Fruit fly (Drosophila melanogaster): ENCODE measurements around the gene GMF.

The GMF gene

dm6 chr2L:16285692-16286359 is 16.9 kb downstream of the GMF start (continued):
- TF ChIP-seq ftz-f1 (GFP tag; optimal IDR thresholded peaks at IDR 0.05) (no peak), CG17385 (GFP tag; optimal IDR thresholded peaks at IDR 0.05) (peak; percentile 79), Hmx (GFP tag; optimal IDR thresholded peaks at IDR 0.05) (peak; percentile 22), nerfin-2 (GFP tag; IDR thresholded peaks at IDR 0.05; ENCODE audit: partially characterized antibody) (no peak), CG17612 (GFP tag; IDR thresholded peaks at IDR 0.05) (no peak), CG6254 (GFP tag; optimal IDR thresholded peaks at IDR 0.05) (peak; percentile 80), CG18262 (tag; optimal IDR thresholded peaks at IDR 0.05) (peak; percentile 86), CG12942 (GFP tag; optimal IDR thresholded peaks at IDR 0.05) (peak; percentile 81), CG4328 (GFP tag; optimal IDR thresholded peaks at IDR 0.05) (no peak), schlank (tag; optimal IDR thresholded peaks at IDR 0.05) (peak; percentile 80), ERR (GFP tag; optimal IDR thresholded peaks at IDR 0.05) (peak; percentile 59), br (optimal IDR thresholded peaks at IDR 0.05) (no peak), btn (GFP tag; optimal IDR thresholded peaks at IDR 0.05) (peak; percentile 68), CG3995 (GFP tag; optimal IDR thresholded peaks at IDR 0.05) (peak; percentile 23), tx (GFP tag; optimal IDR thresholded peaks at IDR 0.05) (peak; percentile 84), CG9817 (tag; optimal IDR thresholded peaks at IDR 0.05) (peak; percentile 82), CG32532 (GFP tag; IDR thresholded peaks at IDR 0.05) (no peak), wek (GFP tag; optimal IDR thresholded peaks at IDR 0.05) (peak; percentile 68), pnt (GFP tag; optimal IDR thresholded peaks at IDR 0.05) (peak; percentile 87), Dfd (GFP tag; optimal IDR thresholded peaks at IDR 0.05) (no peak), Ets97D (GFP tag; optimal IDR thresholded peaks at IDR 0.05) (peak; percentile 41), twi (tag; optimal IDR thresholded peaks at IDR 0.05) (no peak), toy (GFP tag; IDR thresholded peaks at IDR 0.05) (no peak), CG4360 (GFP tag; IDR thresholded peaks at IDR 0.05) (no peak), Ssrp (tag; optimal IDR thresholded peaks at IDR 0.05) (peak; percentile 91), mld (GFP tag; IDR thresholded peaks at IDR 0.05; ENCODE audit: partially characterized antibody) (no peak), CG8924 (tag; optimal IDR thresholded peaks at IDR 0.05) (peak; percentile 84), CG15269 (tag; optimal IDR thresholded peaks at IDR 0.05) (peak; percentile 91), CG1529 (GFP tag; optimal IDR thresholded peaks at IDR 0.05) (peak; percentile 73), sc (optimal IDR thresholded peaks at IDR 0.05) (no peak), sc (GFP tag; optimal IDR thresholded peaks at IDR 0.05) (peak; percentile 66), sd (tag; optimal IDR thresholded peaks at IDR 0.05) (peak; percentile 73), CG31365 (tag; optimal IDR thresholded peaks at IDR 0.05) (peak; percentile 63), CG14965 (GFP tag; optimal IDR thresholded peaks at IDR 0.05; ENCODE audit: borderline replicate concordance) (peak; percentile 41), D (optimal IDR thresholded peaks at IDR 0.05) (no peak), D (GFP tag; optimal IDR thresholded peaks at IDR 0.05) (peak; percentile 81), CG1792 (GFP tag; optimal IDR thresholded peaks at IDR 0.05) (peak; percentile 74), pfk (GFP tag; optimal IDR thresholded peaks at IDR 0.05) (peak; percentile 84), CG13894 (tag; optimal IDR thresholded peaks at IDR 0.05) (peak; percentile 76), CG12219 (GFP tag; optimal IDR thresholded peaks at IDR 0.05) (peak; percentile 89), gt (GFP tag; IDR thresholded peaks at IDR 0.05) (no peak), nerfin-1 (tag; optimal IDR thresholded peaks at IDR 0.05) (peak; percentile 73), ATbp (GFP tag; optimal IDR thresholded peaks at IDR 0.05) (peak; percentile 83), CG13287 (GFP tag; IDR thresholded peaks at IDR 0.05; ENCODE audit: partially characterized antibody) (no peak), CG12299 (tag; optimal IDR thresholded peaks at IDR 0.05) (peak; percentile 70), Myb (GFP tag; optimal IDR thresholded peaks at IDR 0.05) (peak; percentile 68), dan (GFP tag; IDR thresholded peaks at IDR 0.05) (no peak), Doc2 (GFP tag; IDR thresholded peaks at IDR 0.05) (no peak), p53 (GFP tag; optimal IDR thresholded peaks at IDR 0.05) (peak; percentile 54), Drgx (GFP tag; IDR thresholded peaks at IDR 0.05) (no peak), chn (GFP tag; optimal IDR thresholded peaks at IDR 0.05) (peak; percentile 89)

Data from whole organism, embryonic.